Fruit fly (Drosophila melanogaster): Measurements from ENCODE around the gene PCID2.

Gene PCID2

dm6 chr3L:11634551-11634950, 8.3 kb downstream of the PCID2 start:
- TF ChIP-seq CG4496 (GFP tag; IDR thresholded peaks at IDR 0.05) (peak; percentile 83), CG8159 (tag; optimal IDR thresholded peaks at IDR 0.05) (peak; percentile 50), Pif1B (GFP tag; optimal IDR thresholded peaks at IDR 0.05) (peak; percentile 56), CG15710 (tag; optimal IDR thresholded peaks at IDR 0.05) (peak; percentile 64), fd96Ca (GFP tag; IDR thresholded peaks at IDR 0.05) (no peak; the same call in 1 of the 3 replicates), Pif1A (GFP tag; optimal IDR thresholded peaks at IDR 0.05) (peak; percentile 44), gl (tag; optimal IDR thresholded peaks at IDR 0.05) (peak; percentile 69), CG32121 (GFP tag; IDR thresholded peaks at IDR 0.05) (peak; percentile 58), EcR (GFP tag; optimal IDR thresholded peaks at IDR 0.05) (no peak), CG12605 (GFP tag; IDR thresholded peaks at IDR 0.05) (peak; percentile 94), rn (GFP tag; IDR thresholded peaks at IDR 0.05) (no peak), CG34367 (tag; optimal IDR thresholded peaks at IDR 0.05) (peak; percentile 73), CG8301 (tag; optimal IDR thresholded peaks at IDR 0.05) (peak; percentile 66), CG10348 (GFP tag; IDR thresholded peaks at IDR 0.05) (no peak), Ets98B (GFP tag; IDR thresholded peaks at IDR 0.05) (peak; percentile 54), CG14655 (GFP tag; optimal IDR thresholded peaks at IDR 0.05) (peak; percentile 80), CG17806 (tag; optimal IDR thresholded peaks at IDR 0.05) (peak; percentile 48), D1 (tag; optimal IDR thresholded peaks at IDR 0.05) (no peak), Snoo (tag; optimal IDR thresholded peaks at IDR 0.05) (no peak), CG13204 (GFP tag; optimal IDR thresholded peaks at IDR 0.05) (peak; percentile 71), CG9948 (tag; optimal IDR thresholded peaks at IDR 0.05) (peak; percentile 24)

- TF ChIP-seq CG32121 (GFP tag; IDR thresholded peaks at IDR 0.05) (peak; percentile 51), CG8159 (tag; optimal IDR thresholded peaks at IDR 0.05) (peak; percentile 47), Ets98B (GFP tag; IDR thresholded peaks at IDR 0.05) (peak; percentile 31; the same call in 1 of the 2 replicates), CG12605 (GFP tag; IDR thresholded peaks at IDR 0.05) (no peak), CG4496 (GFP tag; IDR thresholded peaks at IDR 0.05) (peak; percentile 60; the same call in 1 of the 3 replicates), CG14655 (GFP tag; optimal IDR thresholded peaks at IDR 0.05) (no peak)
Observed at dm6 chr3L:11636829-11637228, 10.6 kb downstream of the PCID2 start.

- TF ChIP-seq CG15710 (tag; optimal IDR thresholded peaks at IDR 0.05) (no peak), CG4496 (GFP tag; IDR thresholded peaks at IDR 0.05) (no peak), rn (GFP tag; IDR thresholded peaks at IDR 0.05) (no peak), CG14655 (GFP tag; optimal IDR thresholded peaks at IDR 0.05) (no peak), CG9948 (tag; optimal IDR thresholded peaks at IDR 0.05) (no peak)
Observed at dm6 chr3L:11645933-11646332, 19.7 kb downstream of the PCID2 start, which contains the start of gene CG6071. CG6071 (minus strand) TSS chr3L:11646033.

- TF ChIP-seq Ets98B (GFP tag; IDR thresholded peaks at IDR 0.05) (peak; percentile 60), CG32121 (GFP tag; IDR thresholded peaks at IDR 0.05) (no peak; the same call in 1 of the 2 replicates), fd96Ca (GFP tag; IDR thresholded peaks at IDR 0.05) (peak; percentile 66; the same call in 2 of the 3 replicates), CG9948 (tag; optimal IDR thresholded peaks at IDR 0.05) (no peak), CG10348 (GFP tag; IDR thresholded peaks at IDR 0.05) (no peak), CG4496 (GFP tag; IDR thresholded peaks at IDR 0.05) (peak; percentile 30; the same call in 1 of the 3 replicates), CG8159 (tag; optimal IDR thresholded peaks at IDR 0.05) (no peak), CG34367 (tag; optimal IDR thresholded peaks at IDR 0.05) (peak; percentile 28)
Observed at dm6 chr3L:11648410-11648809, 22.2 kb downstream of the PCID2 start, which contains the start of the genes RIOK1 and Polr3H. RIOK1 (minus strand) TSS chr3L:11648474. Polr3H (plus strand) TSS chr3L:11648756.

dm6 chr3L:11656189-11656588, 29.9 kb downstream of the PCID2 start:
- peak; percentile 63 for TF ChIP-seq CG8301 (tag; optimal IDR thresholded peaks at IDR 0.05)
- peak; percentile 50 for TF ChIP-seq Pif1A (GFP tag; optimal IDR thresholded peaks at IDR 0.05)
- TF ChIP-seq fd96Ca (GFP tag; IDR thresholded peaks at IDR 0.05): peak; percentile 91
- peak; percentile 92 for TF ChIP-seq Ets98B (GFP tag; IDR thresholded peaks at IDR 0.05)
- TF ChIP-seq D1 (tag; optimal IDR thresholded peaks at IDR 0.05): no peak
- peak; percentile 59 for TF ChIP-seq CG8159 (tag; optimal IDR thresholded peaks at IDR 0.05)
- peak; percentile 37 for TF ChIP-seq CG34367 (tag; optimal IDR thresholded peaks at IDR 0.05)
- TF ChIP-seq rn (GFP tag; IDR thresholded peaks at IDR 0.05): peak; percentile 38; the same call in 1 of the 2 replicates
- TF ChIP-seq CG32121 (GFP tag; IDR thresholded peaks at IDR 0.05): peak; percentile 82
- TF ChIP-seq EcR (GFP tag; optimal IDR thresholded peaks at IDR 0.05): no peak
- TF ChIP-seq CG10348 (GFP tag; IDR thresholded peaks at IDR 0.05): peak; percentile 85; the same call in 1 of the 2 replicates
- TF ChIP-seq CG15710 (tag; optimal IDR thresholded peaks at IDR 0.05): peak; percentile 54
- TF ChIP-seq CG14655 (GFP tag; optimal IDR thresholded peaks at IDR 0.05): peak; percentile 82
- peak; percentile 93 for TF ChIP-seq CG4496 (GFP tag; IDR thresholded peaks at IDR 0.05)
- peak; percentile 51 for TF ChIP-seq CG17806 (tag; optimal IDR thresholded peaks at IDR 0.05)
- TF ChIP-seq Snoo (tag; optimal IDR thresholded peaks at IDR 0.05): no peak
- no peak; the same call in 1 of the 2 replicates for TF ChIP-seq CG12605 (GFP tag; IDR thresholded peaks at IDR 0.05)
- TF ChIP-seq gl (tag; optimal IDR thresholded peaks at IDR 0.05): no peak
- no peak for TF ChIP-seq CG9948 (tag; optimal IDR thresholded peaks at IDR 0.05)
- no peak for TF ChIP-seq CG13204 (GFP tag; optimal IDR thresholded peaks at IDR 0.05)
- peak; percentile 7 for TF ChIP-seq Pif1B (GFP tag; optimal IDR thresholded peaks at IDR 0.05)
